Fruit fly (Drosophila melanogaster) S2 (cell line): Measurements from ENCODE around the gene GckIII.

Source experiments
- CG8478 ChIP-seq: fragments of >200 bp; optimal IDR thresholded peaks from 2 replicates; lab custom pipeline; 2018
- CTCF ChIP-seq, 2 experiments: fragments of >200 bp; optimal IDR thresholded peaks; 2 replicates each; lab custom pipeline; 2018

dm6 chr3R:17067721-17068120 is 17.6 kb upstream of the GckIII start:
- TF ChIP-seq CG8478 (lab: Kevin White, UChicago) (no peak), CTCF (optimal IDR thresholded peaks at IDR 0.05; lab: Kevin White, UChicago) (no peak)
